Fruit fly (Drosophila melanogaster): ENCODE measurements around the gene CG12994.

Gene CG12994

DNA sequence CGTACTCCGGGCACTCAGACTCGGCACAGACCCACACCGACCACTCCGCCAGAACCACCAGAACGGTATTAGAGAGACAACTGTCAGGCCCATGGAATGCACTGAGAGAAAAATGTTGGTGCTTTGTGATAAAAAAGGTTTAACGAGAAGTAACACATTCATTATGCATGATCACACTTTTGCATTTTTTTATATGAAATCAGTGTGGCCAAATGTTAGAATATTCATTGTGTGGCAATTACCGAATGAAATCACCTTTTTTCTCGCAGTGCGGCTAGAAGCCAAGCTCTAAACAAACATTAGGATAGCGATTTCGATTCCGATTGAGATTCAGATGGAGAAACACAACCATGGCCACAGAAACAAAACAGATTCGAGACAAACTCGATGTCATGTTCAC is 21.7 kb upstream of the CG12994 start (continued):
- TF ChIP-seq NfI (GFP tag; optimal IDR thresholded peaks at IDR 0.05) = peak; percentile 5

- TF ChIP-seq CG11093 (GFP tag; IDR thresholded peaks at IDR 0.05) (no peak), zf30C (GFP tag; optimal IDR thresholded peaks at IDR 0.05) (no peak), shn (GFP tag; optimal IDR thresholded peaks at IDR 0.05) (no peak), odd (GFP tag; optimal IDR thresholded peaks at IDR 0.05) (no peak), Deaf1 (tag; optimal IDR thresholded peaks at IDR 0.05) (no peak), Pdp1 (GFP tag; optimal IDR thresholded peaks at IDR 0.05) (peak in 1 of 2 experiments; percentile 27), pita (GFP tag; optimal IDR thresholded peaks at IDR 0.05) (peak; percentile 17), zfh2 (GFP tag; optimal IDR thresholded peaks at IDR 0.05) (no peak), hkb (optimal IDR thresholded peaks at IDR 0.05) (no peak), hkb (GFP tag; IDR thresholded peaks at IDR 0.05) (no peak), Dp (GFP tag; optimal IDR thresholded peaks at IDR 0.05) (peak; percentile 73), lov (optimal IDR thresholded peaks at IDR 0.05) (no peak), lov (GFP tag; IDR thresholded peaks at IDR 0.05) (no peak), CTCF (GFP tag; optimal IDR thresholded peaks at IDR 0.05) (peak; percentile 43), E2f2 (GFP tag; IDR thresholded peaks at IDR 0.05) (peak; percentile 87), bowl (GFP tag; IDR thresholded peaks at IDR 0.05) (no peak), CG7372 (GFP tag; IDR thresholded peaks at IDR 0.05) (no peak), CG6654 (GFP tag; optimal IDR thresholded peaks at IDR 0.05) (peak; percentile 99), Hr51 (GFP tag; optimal IDR thresholded peaks at IDR 0.05) (no peak), Dfd (GFP tag; optimal IDR thresholded peaks at IDR 0.05) (no peak), cad (GFP tag; optimal IDR thresholded peaks at IDR 0.05) (peak; percentile 60), CG4404 (GFP tag; IDR thresholded peaks at IDR 0.05) (no peak), CG1024 (GFP tag; IDR thresholded peaks at IDR 0.05) (no peak), stwl (tag; optimal IDR thresholded peaks at IDR 0.05) (peak; percentile 58), ATbp (GFP tag; optimal IDR thresholded peaks at IDR 0.05) (no peak), eyg (GFP tag; optimal IDR thresholded peaks at IDR 0.05) (no peak), Mes4 (GFP tag; optimal IDR thresholded peaks at IDR 0.05) (no peak), Doc2 (GFP tag; IDR thresholded peaks at IDR 0.05) (no peak), CG14710 (tag; optimal IDR thresholded peaks at IDR 0.05) (no peak), CG6854 (GFP tag; optimal IDR thresholded peaks at IDR 0.05) (peak; percentile 4), Hr3 (GFP tag; optimal IDR thresholded peaks at IDR 0.05) (no peak), CG2199 (GFP tag; IDR thresholded peaks at IDR 0.05) (peak; percentile 20; the same call in 1 of the 3 replicates), dpn (GFP tag; optimal IDR thresholded peaks at IDR 0.05) (no peak), knrl (GFP tag; IDR thresholded peaks at IDR 0.05; ENCODE audit: partially characterized antibody) (0 out of 3 replicates have a peak, but pooled peaks have one; percentile 26), bbx (GFP tag; IDR thresholded peaks at IDR 0.05; ENCODE audit: partially characterized antibody) (0 out of 2 replicates have a peak, but pooled peaks have one; percentile 22), CG6254 (GFP tag; optimal IDR thresholded peaks at IDR 0.05) (no peak), sima (GFP tag; optimal IDR thresholded peaks at IDR 0.05) (no peak), danr (GFP tag; IDR thresholded peaks at IDR 0.05) (no peak)
Measured at dm6 chrX:17455829-17456460, 12.2 kb upstream of the CG12994 start.

DNA sequence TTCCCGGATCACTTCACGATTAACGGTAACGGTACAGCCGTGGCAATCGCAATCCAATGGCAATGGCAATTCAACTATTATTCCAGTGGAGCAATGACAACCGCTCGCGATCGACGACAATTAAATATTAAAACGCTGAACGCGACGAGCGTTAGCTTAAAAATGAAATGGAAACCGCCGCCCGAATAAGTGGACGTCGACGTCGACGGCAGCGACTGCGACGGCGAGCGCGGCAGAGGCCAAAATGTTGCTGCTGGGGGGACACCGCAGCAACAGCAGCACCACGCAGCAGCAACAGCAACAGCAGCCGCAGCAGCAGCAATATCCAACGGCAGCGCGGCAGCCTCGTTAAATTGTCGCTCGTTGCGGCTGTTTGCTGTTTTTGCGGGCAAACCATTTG is 8.6 kb upstream of the CG12994 start, which contains the start of gene CG8568:
Gene CG8568, minus strand, starts transcription at position 101 of the 400 bp plus-strand sequence.
- TF ChIP-seq Sox102F (GFP tag; optimal IDR thresholded peaks at IDR 0.05) (no peak), Med (GFP tag) (peak; percentile 43), Spps (tag; optimal IDR thresholded peaks at IDR 0.05) (no peak), slp2 (GFP tag; optimal IDR thresholded peaks at IDR 0.05) (no peak), Adf1 (GFP tag; IDR thresholded peaks at IDR 0.05) (peak; percentile 72), CG3838 (GFP tag; optimal IDR thresholded peaks at IDR 0.05) (no peak), gce (GFP tag; IDR thresholded peaks at IDR 0.05) (no peak), chinmo (GFP tag; IDR thresholded peaks at IDR 0.05; ENCODE audit: partially characterized antibody) (0 out of 4 replicates have a peak, but pooled peaks have one; percentile 50), amos (GFP tag; IDR thresholded peaks at IDR 0.05; ENCODE audit: partially characterized antibody) (no peak), CG31441 (GFP tag; IDR thresholded peaks at IDR 0.05) (no peak), btn (GFP tag; optimal IDR thresholded peaks at IDR 0.05) (no peak), nom (GFP tag; optimal IDR thresholded peaks at IDR 0.05) (no peak), CG9876 (GFP tag; optimal IDR thresholded peaks at IDR 0.05) (no peak)
